Worm (Caenorhabditis elegans) whole organism, early embryonic: ENCODE results near the gene C09F9.1.
A peak's percentile ranks its signal among the peaks of the same experiment; 100 is the strongest.

Source experiments
- B0310.2 ChIP-seq: sonication (generic microtip); optimal IDR thresholded peaks from 2 replicates; lab custom pipeline; 2016; ENCODE audit warnings: mild to moderate bottlenecking, missing genetic modification characterization, missing compliant biosample characterization
- F13C5.2 ChIP-seq: sonication (generic microtip); optimal IDR thresholded peaks from 2 replicates; lab custom pipeline; 2017; ENCODE audit warnings: mild to moderate bottlenecking, missing genetic modification characterization, inconsistent platforms, missing compliant biosample characterization
- aly-1 ChIP-seq: sonication (generic microtip); optimal IDR thresholded peaks from 2 replicates; lab custom pipeline; 2016; ENCODE audit warnings: missing genetic modification characterization, missing compliant biosample characterization
- ama-1 ChIP-seq: fragments of 150-350 bp; optimal IDR thresholded peaks from 2 replicates; lab custom pipeline; 2014
- ceh-13 ChIP-seq: fragments of 200-800 bp; sonication (Bioruptor generic); optimal IDR thresholded peaks from 2 replicates; lab custom pipeline; 2018; ENCODE audit warnings: mild to moderate bottlenecking, missing genetic modification characterization, missing compliant biosample characterization
- ceh-36 ChIP-seq: sonication (generic microtip); optimal IDR thresholded peaks from 2 replicates; lab custom pipeline; 2016; ENCODE audit warnings: missing genetic modification characterization, inconsistent platforms, missing compliant biosample characterization
- ets-7 ChIP-seq: sonication (generic microtip); optimal IDR thresholded peaks from 2 replicates; lab custom pipeline; 2016; ENCODE audit warnings: missing genotype, missing genetic modification characterization, missing compliant biosample characterization
- flt-1 ChIP-seq: fragments of 200-800 bp; sonication (Bioruptor generic); IDR thresholded peaks from 2 replicates; pipeline ENCODE4 v1.3.6; 2022; ENCODE audit warnings: missing genetic modification characterization, missing compliant biosample characterization
- hmbx-1 ChIP-seq: sonication (generic microtip); optimal IDR thresholded peaks from 2 replicates; lab custom pipeline; 2016; ENCODE audit warnings: mild to moderate bottlenecking, missing genetic modification characterization, missing compliant biosample characterization
- hmg-4 ChIP-seq: fragments of 200-800 bp; sonication (Bioruptor generic); optimal IDR thresholded peaks from 2 replicates; lab custom pipeline; 2018; ENCODE audit warnings: mild to moderate bottlenecking, missing genetic modification characterization, missing compliant biosample characterization
- hnd-1 ChIP-seq: sonication (generic microtip); optimal IDR thresholded peaks from 2 replicates; lab custom pipeline; 2016; ENCODE audit warnings: missing genetic modification characterization, missing compliant biosample characterization
- pes-1 ChIP-seq: fragments of 200-800 bp; sonication (Bioruptor generic); IDR thresholded peaks from 2 replicates; pipeline ENCODE4 v1.3.6; 2022; ENCODE audit warnings: missing genetic modification reagents, missing genetic modification characterization, missing compliant biosample characterization
- scrt-1 ChIP-seq: fragments of 200-800 bp; sonication (Bioruptor generic); IDR thresholded peaks from 2 replicates; pipeline ENCODE4 v1.3.6; 2022; ENCODE audit warnings: missing genetic modification characterization, missing compliant biosample characterization
- sea-1 ChIP-seq: fragments of 200-800 bp; sonication (Bioruptor generic); conservative IDR thresholded peaks from 2 replicates; pipeline ENCODE4 v1.3.6; 2022; ENCODE audit warnings: missing genetic modification characterization, missing compliant biosample characterization
- tbx-11 ChIP-seq: fragments of 200-800 bp; sonication (Bioruptor generic); IDR thresholded peaks from 2 replicates; pipeline ENCODE4 v1.3.6; 2022; ENCODE audit warnings: missing genetic modification characterization, missing compliant biosample characterization
- tbx-37 ChIP-seq: fragments of 200-800 bp; sonication (Bioruptor generic); conservative IDR thresholded peaks from 2 replicates; pipeline ENCODE4 v1.3.6; 2022; ENCODE audit warnings: missing genetic modification reagents, missing genetic modification characterization, missing compliant biosample characterization
- tra-4 ChIP-seq: sonication (generic microtip); optimal IDR thresholded peaks from 2 replicates; lab custom pipeline; 2017; ENCODE audit warnings: missing genetic modification characterization, missing compliant biosample characterization

The C09F9.1 gene

DNA sequence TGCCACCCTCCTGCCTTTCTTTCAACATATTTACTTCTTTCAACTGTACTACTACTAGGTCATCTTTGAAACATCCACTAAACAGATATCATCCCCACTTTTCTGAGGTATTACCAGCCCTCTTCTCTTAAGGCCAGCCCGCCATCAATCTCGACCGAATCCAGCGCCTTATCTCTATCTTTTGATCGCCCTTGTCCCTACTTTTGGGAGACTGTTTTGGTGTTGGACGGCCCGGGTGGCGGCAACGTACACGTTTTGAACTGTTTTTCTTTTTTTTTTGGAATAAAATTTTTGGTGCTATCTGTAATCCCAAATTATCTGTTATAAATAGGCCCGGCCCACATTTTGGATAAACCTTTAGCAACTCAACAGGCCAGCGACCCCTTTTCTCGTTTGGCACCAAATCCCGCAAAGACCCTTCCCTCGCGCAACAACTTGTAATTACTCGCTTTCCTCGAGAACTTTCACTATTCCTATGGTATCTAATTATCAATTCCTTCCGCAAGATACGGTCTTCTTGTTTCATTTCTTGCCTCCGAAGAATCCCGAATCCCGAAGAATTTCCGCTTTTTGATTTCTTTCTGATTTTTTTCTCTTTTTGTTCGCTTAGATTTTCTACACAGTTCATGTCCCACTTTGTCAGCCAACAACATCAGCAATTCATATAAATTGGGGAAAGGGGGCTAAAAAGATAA lies 5.2 kb downstream of the C09F9.1 start:
- TF ChIP-seq tbx-11 (no peak), sea-1 (GFP tag; lab: Robert Waterston, UW) (no peak), ama-1 (lab: Kevin White, UChicago) (no peak), tbx-37 (GFP tag; lab: Robert Waterston, UW) (no peak), hmbx-1 (tag; lab: Kevin White, UChicago) (no peak), B0310.2 (tag; lab: Kevin White, UChicago) (no peak), scrt-1 (no peak), tra-4 (tag; lab: Kevin White, UChicago) (no peak), hnd-1 (tag; lab: Kevin White, UChicago) (no peak), F13C5.2 (tag; lab: Kevin White, UChicago) (no peak), ceh-13 (GFP tag; lab: Kevin White, UChicago) (no peak), ceh-36 (tag; lab: Kevin White, UChicago) (no peak), hmg-4 (GFP tag; lab: Kevin White, UChicago) (no peak), aly-1 (tag; lab: Kevin White, UChicago) (no peak), ets-7 (tag; lab: Kevin White, UChicago) (no peak), flt-1 (GFP tag; lab: Robert Waterston, UW) (no peak)

ce11 chrII:14704204-14704603 lies 6.0 kb downstream of the C09F9.1 start:
- no peak for TF ChIP-seq B0310.2 (tag; lab: Kevin White, UChicago)
- no peak for TF ChIP-seq flt-1 (GFP tag; lab: Robert Waterston, UW)
- no peak for TF ChIP-seq ets-7 (tag; lab: Kevin White, UChicago)
- no peak for TF ChIP-seq aly-1 (tag; lab: Kevin White, UChicago)
- no peak for TF ChIP-seq hmg-4 (GFP tag; lab: Kevin White, UChicago)
- TF ChIP-seq pes-1 (GFP tag; lab: Robert Waterston, UW) = no peak

DNA sequence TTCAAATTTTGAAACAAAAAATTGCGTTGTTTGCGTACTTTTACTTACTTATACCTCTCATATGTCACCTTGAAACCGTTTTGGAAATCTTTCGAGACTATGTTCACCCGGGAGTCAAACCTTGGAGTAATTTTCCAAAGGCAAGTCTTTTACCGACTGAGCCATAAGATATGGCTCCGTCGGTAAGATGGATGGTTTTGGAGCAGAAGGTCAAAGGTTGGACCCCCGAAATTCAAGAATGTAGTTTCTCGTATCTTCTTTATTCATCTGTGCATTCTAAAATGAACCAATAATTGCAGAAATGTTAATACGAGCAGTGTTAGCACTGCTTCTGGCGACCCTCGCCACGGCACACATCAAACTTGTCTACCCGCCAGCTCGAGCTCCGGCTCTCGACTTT lies 7.1 kb downstream of the C09F9.1 start, which contains the start of gene C09F9.2:
Gene C09F9.2 (plus strand): TSS at position 301 of the 400 bp plus-strand sequence.
- TF ChIP-seq flt-1 (GFP tag; lab: Robert Waterston, UW) (no peak), ceh-36 (tag; lab: Kevin White, UChicago) (peak; percentile 0), tbx-37 (GFP tag; lab: Robert Waterston, UW) (no peak), ceh-13 (GFP tag; lab: Kevin White, UChicago) (no peak), scrt-1 (no peak), pes-1 (GFP tag; lab: Robert Waterston, UW) (no peak), hmbx-1 (tag; lab: Kevin White, UChicago) (no peak)

- TF ChIP-seq ceh-36 (tag; lab: Kevin White, UChicago) = no peak
- no peak for TF ChIP-seq hnd-1 (tag; lab: Kevin White, UChicago)
- TF ChIP-seq ama-1 (lab: Kevin White, UChicago) = no peak
- TF ChIP-seq tbx-11 = no peak
- no peak for TF ChIP-seq tra-4 (tag; lab: Kevin White, UChicago)
- TF ChIP-seq flt-1 (GFP tag; lab: Robert Waterston, UW) = no peak
- TF ChIP-seq ets-7 (tag; lab: Kevin White, UChicago) = no peak
- no peak for TF ChIP-seq ceh-13 (GFP tag; lab: Kevin White, UChicago)
- TF ChIP-seq scrt-1 = no peak
- no peak for TF ChIP-seq hmg-4 (GFP tag; lab: Kevin White, UChicago)
- TF ChIP-seq B0310.2 (tag; lab: Kevin White, UChicago) = no peak
- TF ChIP-seq aly-1 (tag; lab: Kevin White, UChicago) = no peak
- TF ChIP-seq pes-1 (GFP tag; lab: Robert Waterston, UW) = no peak
These were observed 7.8 kb downstream of the C09F9.1 start for ce11 chrII:14705956-14706355.

- TF ChIP-seq hmg-4 (GFP tag; lab: Kevin White, UChicago) (no peak), ceh-36 (tag; lab: Kevin White, UChicago) (no peak), F13C5.2 (tag; lab: Kevin White, UChicago) (no peak), B0310.2 (tag; lab: Kevin White, UChicago) (no peak), scrt-1 (no peak), tra-4 (tag; lab: Kevin White, UChicago) (no peak), pes-1 (GFP tag; lab: Robert Waterston, UW) (no peak), aly-1 (tag; lab: Kevin White, UChicago) (no peak), tbx-37 (GFP tag; lab: Robert Waterston, UW) (no peak), ama-1 (lab: Kevin White, UChicago) (no peak)
These were observed 8.3 kb downstream of the C09F9.1 start for ce11 chrII:14706479-14706878.

DNA sequence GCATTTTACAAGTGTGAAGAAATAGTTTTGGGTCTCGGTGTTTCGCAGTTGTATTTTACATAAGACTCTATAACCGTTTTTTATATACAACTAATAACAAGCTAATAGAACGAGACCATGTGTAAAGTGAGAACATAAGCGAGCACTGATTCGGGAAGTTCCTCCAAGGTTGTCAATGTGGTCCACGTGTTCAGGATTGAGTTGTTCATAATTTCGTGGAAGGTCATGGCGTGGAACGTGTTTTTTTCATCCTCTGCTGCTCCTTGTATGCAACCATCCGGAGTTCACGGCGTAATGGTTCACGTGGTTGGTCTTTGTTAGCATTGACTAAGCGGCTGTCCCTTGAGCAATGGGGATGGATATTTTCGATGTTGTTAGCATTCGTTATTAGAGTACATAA lies 30.0 kb downstream of the C09F9.1 start:
- TF ChIP-seq tbx-37 (GFP tag; lab: Robert Waterston, UW) (no peak), ets-7 (tag; lab: Kevin White, UChicago) (no peak), sea-1 (GFP tag; lab: Robert Waterston, UW) (no peak), tra-4 (tag; lab: Kevin White, UChicago) (no peak), F13C5.2 (tag; lab: Kevin White, UChicago) (no peak)

DNA sequence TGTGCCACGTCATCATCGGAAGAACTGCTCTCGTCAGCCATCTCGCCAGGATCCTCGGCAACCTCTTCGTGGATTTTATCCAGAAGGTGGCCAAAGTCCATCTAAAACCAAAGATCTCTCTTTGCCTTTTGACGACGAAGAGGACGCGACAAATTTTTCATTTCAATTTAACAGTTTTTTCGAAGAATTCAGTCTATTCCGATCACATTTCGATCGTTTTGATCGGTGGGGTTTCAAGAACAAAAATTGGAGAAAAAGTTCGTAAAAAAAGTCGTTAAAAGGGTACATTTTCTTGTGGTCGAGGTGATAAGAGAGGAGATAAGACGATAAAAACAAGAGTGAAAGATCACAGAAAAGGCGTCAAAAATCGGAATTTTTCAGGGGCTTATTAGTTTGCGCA lies 35.3 kb downstream of the C09F9.1 start, which contains the start of gene glna-1:
Gene glna-1 (minus strand): TSS at position 101 of the 400 bp plus-strand sequence.
- TF ChIP-seq ceh-36 (tag; lab: Kevin White, UChicago) (no peak), scrt-1 (no peak), tra-4 (tag; lab: Kevin White, UChicago) (no peak), hmg-4 (GFP tag; lab: Kevin White, UChicago) (no peak), sea-1 (GFP tag; lab: Robert Waterston, UW) (no peak), B0310.2 (tag; lab: Kevin White, UChicago) (no peak), hmbx-1 (tag; lab: Kevin White, UChicago) (no peak), ceh-13 (GFP tag; lab: Kevin White, UChicago) (no peak), flt-1 (GFP tag; lab: Robert Waterston, UW) (no peak), tbx-37 (GFP tag; lab: Robert Waterston, UW) (no peak), ets-7 (tag; lab: Kevin White, UChicago) (no peak)
